Fruit fly (Drosophila melanogaster) whole organism, wandering third instar larva: ENCODE results near the gene CG13601.
A peak's percentile ranks its signal among the peaks of the same experiment; 100 is the strongest.

Experiments used
- Abd-B ChIP-seq: fragments of >200 bp; optimal IDR thresholded peaks from 2 replicates; lab custom pipeline; 2017; ENCODE audit warnings: missing biosample characterization, missing genetic modification characterization
- CG32264 ChIP-seq: fragments of 200-800 bp; sonication (Bioruptor generic); optimal IDR thresholded peaks from 2 replicates; lab custom pipeline; 2016; ENCODE audit warnings: missing biosample characterization, missing genetic modification characterization
- CG9705 ChIP-seq: fragments of 200-800 bp; sonication (Bioruptor generic); optimal IDR thresholded peaks from 2 replicates; lab custom pipeline; 2018; ENCODE audit warnings: missing biosample characterization, mild to moderate bottlenecking, missing genetic modification characterization
- CrebA ChIP-seq: fragments of 200-800 bp; sonication (Bioruptor generic); optimal IDR thresholded peaks from 2 replicates; lab custom pipeline; 2016; ENCODE audit warnings: missing biosample characterization, mild to moderate bottlenecking, missing genetic modification characterization, borderline replicate concordance
- Dfd ChIP-seq: fragments of >200 bp; optimal IDR thresholded peaks from 2 replicates; lab custom pipeline; 2017; ENCODE audit warnings: missing biosample characterization, missing genetic modification characterization
- Dif ChIP-seq: fragments of 200-275, 200-300 bp; sonication (Bioruptor generic); optimal IDR thresholded peaks from 2 replicates; lab custom pipeline; 2018; ENCODE audit warnings: missing biosample characterization, missing genetic modification characterization; ENCODE audit not compliant: partially characterized antibody
- GATAd ChIP-seq: sonication (Bioruptor generic); optimal IDR thresholded peaks from 2 replicates; lab custom pipeline; 2016; ENCODE audit warnings: missing biosample characterization, missing genetic modification characterization
- HLH106 ChIP-seq: fragments of 200-800 bp; optimal IDR thresholded peaks from 3 replicates; lab custom pipeline; 2019; ENCODE audit warnings: missing biosample characterization, mild to moderate bottlenecking, missing genetic modification characterization, moderate library complexity
- Hnf4 ChIP-seq: fragments of 200-800 bp; sonication (Bioruptor generic); optimal IDR thresholded peaks from 2 replicates; lab custom pipeline; 2016; ENCODE audit warnings: missing biosample characterization, mild to moderate bottlenecking, missing genetic modification characterization
- Hr78 ChIP-seq: fragments of >200 bp; optimal IDR thresholded peaks from 2 replicates; lab custom pipeline; 2017; ENCODE audit warnings: missing biosample characterization, missing genetic modification characterization
- Hr83 ChIP-seq: fragments of 200-300 bp; sonication (Bioruptor generic); optimal IDR thresholded peaks from 2 replicates; lab custom pipeline; 2016; ENCODE audit warnings: missing biosample characterization, mild to moderate bottlenecking, missing genetic modification characterization, moderate library complexity; ENCODE audit not compliant: poor library complexity, severe bottlenecking
- Jra ChIP-seq: sonication (Bioruptor generic); optimal IDR thresholded peaks from 2 replicates; lab custom pipeline; 2016; ENCODE audit warnings: missing biosample characterization, missing genetic modification characterization
- Mio ChIP-seq: sonication (Bioruptor generic); optimal IDR thresholded peaks from 2 replicates; lab custom pipeline; 2016; ENCODE audit warnings: missing biosample characterization, missing genetic modification characterization
- Myc ChIP-seq: fragments of >200 bp; optimal IDR thresholded peaks from 2 replicates; lab custom pipeline; 2017
- N ChIP-seq: fragments of >200 bp; optimal IDR thresholded peaks from 2 replicates; lab custom pipeline; 2018; ENCODE audit warnings: missing biosample characterization, missing external identifiers, missing genetic modification characterization
- OdsH ChIP-seq: fragments of 200-800 bp; sonication (Bioruptor generic); optimal IDR thresholded peaks from 2 replicates; lab custom pipeline; 2016; ENCODE audit warnings: missing biosample characterization, mild to moderate bottlenecking, missing genetic modification characterization
- Rel ChIP-seq, 2 experiments: fragments of 200-800 bp; sonication (Bioruptor generic) in 1 of 2; optimal IDR thresholded peaks; 2 replicates in 1 of 2; 3 replicates in 1 of 2; lab custom pipeline; 2016 to 2019; ENCODE audit warnings: mild to moderate bottlenecking in 2 of 2, missing biosample characterization in 2 of 2, missing genetic modification characterization in 2 of 2, moderate library complexity in 1 of 2
- Sp1 ChIP-seq: fragments of 200-800 bp; sonication (Bioruptor generic); optimal IDR thresholded peaks from 3 replicates; lab custom pipeline; 2019; ENCODE audit warnings: missing biosample characterization, mild to moderate bottlenecking, missing genetic modification characterization, moderate library complexity
- Vsx2 ChIP-seq: fragments of 200-300, 225-300 bp; sonication (Bioruptor generic); optimal IDR thresholded peaks from 2 replicates; lab custom pipeline; 2018; ENCODE audit warnings: missing biosample characterization, missing genetic modification characterization; ENCODE audit not compliant: partially characterized antibody
- br ChIP-seq: fragments of 200-800 bp; sonication (Bioruptor generic); optimal IDR thresholded peaks from 2 replicates; lab custom pipeline; 2016; ENCODE audit warnings: missing biosample characterization, missing genetic modification characterization
- brk ChIP-seq: fragments of 200-800 bp; sonication (Bioruptor generic); optimal IDR thresholded peaks from 2 replicates; lab custom pipeline; 2016; ENCODE audit warnings: missing biosample characterization, mild to moderate bottlenecking, missing genetic modification characterization
- dl ChIP-seq, 2 experiments: fragments of 175-275, 200-275 bp in 1 of 2; fragments of 200-275 bp in 1 of 2; sonication (Bioruptor generic); optimal IDR thresholded peaks; lab custom pipeline; 2018; ENCODE audit warnings: mild to moderate bottlenecking in 2 of 2, missing biosample characterization in 2 of 2, missing genetic modification characterization in 2 of 2, moderate library complexity in 2 of 2; ENCODE audit not compliant: partially characterized antibody in 2 of 2, insufficient read depth in 1 of 2
- dmrt93B ChIP-seq: fragments of 200-800 bp; sonication (Bioruptor generic); optimal IDR thresholded peaks from 2 replicates; lab custom pipeline; 2018; ENCODE audit warnings: missing biosample characterization, mild to moderate bottlenecking, missing genetic modification characterization
- dsf ChIP-seq: sonication (Bioruptor generic); optimal IDR thresholded peaks from 2 replicates; lab custom pipeline; 2016; ENCODE audit warnings: missing biosample characterization, missing genetic modification characterization, borderline replicate concordance
- ey ChIP-seq: fragments of 200-800 bp; sonication (Bioruptor generic); optimal IDR thresholded peaks from 2 replicates; lab custom pipeline; 2016; ENCODE audit warnings: missing biosample characterization, missing genetic modification characterization
- foxo ChIP-seq, 2 experiments: fragments of 200-800 bp; sonication (Bioruptor generic); optimal IDR thresholded peaks; 2 replicates in 1 of 2; 3 replicates in 1 of 2; lab custom pipeline; 2016 to 2017; ENCODE audit warnings: missing biosample characterization in 2 of 2, missing genetic modification characterization in 2 of 2
- fru ChIP-seq: fragments of 200-800 bp; sonication (Bioruptor generic); optimal IDR thresholded peaks from 3 replicates; lab custom pipeline; 2016; ENCODE audit warnings: missing biosample characterization, mild to moderate bottlenecking, missing genetic modification characterization
- h ChIP-seq: fragments of 200-800 bp; sonication (Bioruptor generic); optimal IDR thresholded peaks from 3 replicates; lab custom pipeline; 2016; ENCODE audit warnings: missing biosample characterization, mild to moderate bottlenecking, missing genetic modification characterization
- jim ChIP-seq: fragments of 175-275, 200-325 bp; sonication (Bioruptor generic); optimal IDR thresholded peaks from 2 replicates; lab custom pipeline; 2016; ENCODE audit warnings: missing biosample characterization, mild to moderate bottlenecking, missing genetic modification characterization
- lola ChIP-seq: fragments of >200 bp; optimal IDR thresholded peaks from 2 replicates; lab custom pipeline; 2017; ENCODE audit warnings: missing biosample characterization, missing genetic modification characterization
- pan ChIP-seq: fragments of >200 bp; optimal IDR thresholded peaks from 2 replicates; lab custom pipeline; 2017
- psq ChIP-seq: fragments of 200-800 bp; sonication (Bioruptor generic); optimal IDR thresholded peaks from 3 replicates; lab custom pipeline; 2017; ENCODE audit warnings: missing biosample characterization, mild to moderate bottlenecking, missing genetic modification characterization, moderate library complexity
- rgr ChIP-seq: fragments of 200-800 bp; sonication (Bioruptor generic); optimal IDR thresholded peaks from 3 replicates; lab custom pipeline; 2016; ENCODE audit warnings: missing biosample characterization, mild to moderate bottlenecking, missing genetic modification characterization
- sage ChIP-seq: fragments of 200-800 bp; sonication (Bioruptor generic); optimal IDR thresholded peaks from 2 replicates; lab custom pipeline; 2016; ENCODE audit warnings: missing biosample characterization, mild to moderate bottlenecking, missing genetic modification characterization
- sv ChIP-seq: fragments of 200-800 bp; sonication (Bioruptor generic); optimal IDR thresholded peaks from 3 replicates; lab custom pipeline; 2016; ENCODE audit warnings: missing biosample characterization, missing genetic modification characterization
- tai ChIP-seq: sonication (Bioruptor generic); optimal IDR thresholded peaks from 2 replicates; lab custom pipeline; 2016; ENCODE audit warnings: missing biosample characterization, missing genetic modification characterization
- usp ChIP-seq: fragments of >200 bp; optimal IDR thresholded peaks from 2 replicates; lab custom pipeline; 2017; ENCODE audit warnings: missing biosample characterization, missing genetic modification characterization
- woc ChIP-seq: sonication (Bioruptor generic); optimal IDR thresholded peaks from 2 replicates; lab custom pipeline; 2016; ENCODE audit warnings: missing biosample characterization, mild to moderate bottlenecking, missing genetic modification characterization

CG13601 gene

DNA sequence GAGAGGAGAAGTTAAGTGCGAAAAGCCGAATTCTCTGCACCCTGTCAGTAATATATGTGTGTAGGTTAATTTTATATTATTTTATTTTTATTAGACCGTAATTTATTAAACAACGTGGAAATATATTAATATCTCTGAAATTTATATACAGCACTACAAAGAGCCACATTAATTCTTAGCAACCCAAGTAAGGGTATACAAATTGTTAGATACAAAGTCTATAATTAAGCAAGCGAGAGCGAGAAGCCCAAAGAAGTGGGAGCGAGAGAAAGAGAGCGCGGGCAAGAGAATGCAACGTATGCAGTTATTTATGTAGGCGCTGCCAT is 40.4 kb downstream of the CG13601 start:
- TF ChIP-seq HLH106 (tag; lab: Kevin White, UChicago) (peak; percentile 87), ey (GFP tag; lab: Kevin White, UChicago) (peak; percentile 77), Dif (GFP tag; lab: Kevin White, UChicago) (no peak), brk (GFP tag; lab: Kevin White, UChicago) (peak; percentile 73), lola (GFP tag; lab: Kevin White, UChicago) (no peak), Dfd (no peak), tai (peak; percentile 54), dsf (GFP tag; lab: Kevin White, UChicago) (no peak), Sp1 (GFP tag; lab: Kevin White, UChicago) (peak; percentile 87), CG32264 (GFP tag; lab: Kevin White, UChicago) (peak; percentile 43), OdsH (GFP tag; lab: Kevin White, UChicago) (peak; percentile 88), jim (no peak), sage (GFP tag; lab: Kevin White, UChicago) (peak; percentile 87), foxo (GFP tag; optimal IDR thresholded peaks at IDR 0.05; lab: Kevin White, UChicago) (peak in 1 of 2 experiments; percentile 88), Vsx2 (GFP tag; lab: Kevin White, UChicago) (no peak), Rel (GFP tag; optimal IDR thresholded peaks at IDR 0.05; lab: Kevin White, UChicago) (peak; percentile 71), Rel (tag; optimal IDR thresholded peaks at IDR 0.05; lab: Kevin White, UChicago) (peak; percentile 29), Hr83 (GFP tag; lab: Kevin White, UChicago) (no peak), Hnf4 (GFP tag; lab: Kevin White, UChicago) (peak; percentile 78), rgr (GFP tag; lab: Kevin White, UChicago) (peak; percentile 91), br (GFP tag; lab: Kevin White, UChicago) (peak; percentile 63), usp (GFP tag; lab: Kevin White, UChicago) (no peak), sv (peak; percentile 78), h (GFP tag; lab: Kevin White, UChicago) (peak; percentile 90), woc (GFP tag; lab: Kevin White, UChicago) (peak; percentile 52), Mio (GFP tag; lab: Kevin White, UChicago) (no peak), CG9705 (GFP tag; lab: Kevin White, UChicago) (no peak), dmrt93B (GFP tag; lab: Kevin White, UChicago) (peak; percentile 77), CrebA (GFP tag; lab: Kevin White, UChicago) (peak; percentile 69), GATAd (GFP tag; lab: Kevin White, UChicago) (no peak), psq (GFP tag; lab: Kevin White, UChicago) (peak; percentile 89), Myc (lab: Kevin White, UChicago) (no peak), dl (GFP tag; optimal IDR thresholded peaks at IDR 0.05; lab: Kevin White, UChicago; ENCODE audit: insufficient read depth in 1 of 2, partially characterized antibody in 2 of 2) (no peak), Jra (GFP tag; lab: Kevin White, UChicago) (no peak), fru (GFP tag; lab: Kevin White, UChicago) (peak; percentile 87), N (GFP tag; lab: Kevin White, UChicago) (no peak), Abd-B (GFP tag; lab: Kevin White, UChicago) (no peak), Hr78 (GFP tag; lab: Kevin White, UChicago) (no peak), pan (no peak)

DNA sequence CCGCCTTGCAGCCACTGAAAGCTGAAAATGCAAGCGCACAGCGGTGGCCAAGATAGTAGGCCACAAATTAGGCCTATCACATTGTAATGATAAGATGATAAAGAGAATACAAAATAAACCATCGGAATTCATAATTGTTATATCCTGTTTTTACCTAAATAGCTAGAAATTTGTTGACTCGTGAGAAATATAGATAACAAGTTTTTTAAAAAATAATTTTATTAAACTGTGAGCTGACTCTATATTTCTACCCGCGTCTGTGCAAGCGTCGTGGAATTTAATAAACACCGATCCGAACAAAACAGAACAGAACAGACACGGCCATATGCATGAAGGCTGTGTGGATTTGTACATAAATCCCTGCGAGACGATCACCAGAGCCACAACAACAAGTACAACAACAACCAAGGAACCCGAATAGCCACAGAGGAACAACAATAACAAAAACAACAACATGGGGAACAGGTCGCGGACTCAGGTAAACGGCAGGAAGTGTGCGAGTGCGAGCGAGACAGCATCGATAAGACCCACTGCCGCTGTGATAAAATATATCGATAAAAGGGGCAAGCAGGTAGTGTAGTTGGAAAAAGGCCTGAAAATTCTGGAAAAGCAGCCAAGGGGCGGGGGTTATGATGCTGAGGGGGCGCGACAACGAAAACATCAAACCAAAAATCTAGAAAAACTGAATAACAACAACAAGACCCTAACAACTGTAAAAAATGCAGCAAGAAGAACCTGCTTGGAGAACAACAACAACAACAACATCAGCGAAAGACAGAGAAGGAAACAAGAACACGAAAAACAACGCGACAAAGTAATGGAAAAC is 41.0 kb downstream of the CG13601 start:
- peak; percentile 80 for TF ChIP-seq CrebA (GFP tag; lab: Kevin White, UChicago)
- no peak for TF ChIP-seq jim
- TF ChIP-seq Sp1 (GFP tag; lab: Kevin White, UChicago), result peak; percentile 95
- TF ChIP-seq foxo (GFP tag; optimal IDR thresholded peaks at IDR 0.05; lab: Kevin White, UChicago), result peak; percentile 48 to 94
- TF ChIP-seq h (GFP tag; lab: Kevin White, UChicago), result peak; percentile 96
- no peak for TF ChIP-seq lola (GFP tag; lab: Kevin White, UChicago)
- peak; percentile 97 for TF ChIP-seq woc (GFP tag; lab: Kevin White, UChicago)
- peak; percentile 15 for TF ChIP-seq Vsx2 (GFP tag; lab: Kevin White, UChicago)
- peak; percentile 89 for TF ChIP-seq Hnf4 (GFP tag; lab: Kevin White, UChicago)
- peak; percentile 67 for TF ChIP-seq Jra (GFP tag; lab: Kevin White, UChicago)
- TF ChIP-seq sv, result peak; percentile 59
- TF ChIP-seq HLH106 (tag; lab: Kevin White, UChicago), result peak; percentile 93
- TF ChIP-seq Rel (GFP tag; optimal IDR thresholded peaks at IDR 0.05; lab: Kevin White, UChicago), result peak; percentile 81
- peak; percentile 65 for TF ChIP-seq Rel (tag; optimal IDR thresholded peaks at IDR 0.05; lab: Kevin White, UChicago)
- TF ChIP-seq Mio (GFP tag; lab: Kevin White, UChicago), result no peak
- no peak for TF ChIP-seq Dif (GFP tag; lab: Kevin White, UChicago)
- peak; percentile 94 for TF ChIP-seq ey (GFP tag; lab: Kevin White, UChicago)
- TF ChIP-seq tai, result peak; percentile 85
- TF ChIP-seq psq (GFP tag; lab: Kevin White, UChicago), result peak; percentile 91
- peak; percentile 88 for TF ChIP-seq dmrt93B (GFP tag; lab: Kevin White, UChicago)
- TF ChIP-seq pan, result no peak
- TF ChIP-seq CG9705 (GFP tag; lab: Kevin White, UChicago), result peak; percentile 87
- peak; percentile 96 for TF ChIP-seq fru (GFP tag; lab: Kevin White, UChicago)
- no peak for TF ChIP-seq Abd-B (GFP tag; lab: Kevin White, UChicago)
- peak; percentile 91 for TF ChIP-seq sage (GFP tag; lab: Kevin White, UChicago)
- TF ChIP-seq Dfd, result no peak
- peak; percentile 81 for TF ChIP-seq brk (GFP tag; lab: Kevin White, UChicago)
- peak; percentile 95 for TF ChIP-seq rgr (GFP tag; lab: Kevin White, UChicago)
- TF ChIP-seq dl (GFP tag; optimal IDR thresholded peaks at IDR 0.05; lab: Kevin White, UChicago; ENCODE audit: insufficient read depth in 1 of 2, partially characterized antibody in 2 of 2), result peak in 1 of 2 experiments; percentile 29
- TF ChIP-seq br (GFP tag; lab: Kevin White, UChicago), result peak; percentile 95
- peak; percentile 84 for TF ChIP-seq CG32264 (GFP tag; lab: Kevin White, UChicago)
- no peak for TF ChIP-seq GATAd (GFP tag; lab: Kevin White, UChicago)
- TF ChIP-seq OdsH (GFP tag; lab: Kevin White, UChicago), result peak; percentile 96
- TF ChIP-seq dsf (GFP tag; lab: Kevin White, UChicago), result peak; percentile 53
